Worm (Caenorhabditis elegans) whole organism, L3 larva: ENCODE measurements around the gene best-18.

Experiments
- R02D3.7 ChIP-seq: fragments of 150-350 bp; optimal IDR thresholded peaks from 2 replicates; lab custom pipeline; 2014; ENCODE audit warnings: missing biosample characterization, missing genetic modification characterization
- ZK546.5 ChIP-seq: sonication (generic microtip); optimal IDR thresholded peaks from 2 replicates; lab custom pipeline; 2017; ENCODE audit warnings: missing biosample characterization, missing genetic modification characterization
- aly-2 ChIP-seq: fragments of 150-350 bp; optimal IDR thresholded peaks from 2 replicates; lab custom pipeline; 2014; ENCODE audit warnings: missing biosample characterization, missing genetic modification characterization
- ama-1 ChIP-seq: fragments of 150-350 bp; optimal IDR thresholded peaks from 2 replicates; lab custom pipeline; 2018
- ceh-16 ChIP-seq: sonication (generic microtip); optimal IDR thresholded peaks from 2 replicates; lab custom pipeline; 2017; ENCODE audit warnings: missing biosample characterization, missing genetic modification characterization
- ceh-28 ChIP-seq: fragments of 150-350 bp; optimal IDR thresholded peaks from 2 replicates; lab custom pipeline; 2014; ENCODE audit warnings: missing biosample characterization, missing genetic modification reagents, missing genetic modification characterization
- ceh-82 ChIP-seq: fragments of 150-350 bp; optimal IDR thresholded peaks from 2 replicates; lab custom pipeline; 2014; ENCODE audit warnings: missing biosample characterization, missing genetic modification characterization
- ceh-9 ChIP-seq: sonication (generic microtip); optimal IDR thresholded peaks from 2 replicates; lab custom pipeline; 2018; ENCODE audit warnings: missing biosample characterization, missing genetic modification characterization
- daf-12 ChIP-seq: fragments of 150-350 bp; optimal IDR thresholded peaks from 2 replicates; lab custom pipeline; 2014; ENCODE audit warnings: missing biosample characterization, missing genetic modification reagents, missing genetic modification characterization
- egl-27 ChIP-seq: sonication (generic microtip); optimal IDR thresholded peaks from 4 replicates; lab custom pipeline; 2017; ENCODE audit warnings: missing biosample characterization, missing genetic modification reagents, missing genetic modification characterization
- egl-5 ChIP-seq: fragments of 150-350 bp; optimal IDR thresholded peaks from 2 replicates; lab custom pipeline; 2017; ENCODE audit warnings: missing biosample characterization, missing genetic modification reagents, missing genetic modification characterization, inconsistent platforms
- elt-1 ChIP-seq: fragments of 150-350 bp; optimal IDR thresholded peaks from 2 replicates; lab custom pipeline; 2014; ENCODE audit warnings: missing biosample characterization, missing genetic modification characterization
- elt-2 ChIP-seq: sonication (generic microtip); optimal IDR thresholded peaks from 2 replicates; lab custom pipeline; 2016; ENCODE audit warnings: missing genetic modification reagents, mild to moderate bottlenecking, missing genetic modification characterization, missing compliant biosample characterization
- elt-3 ChIP-seq, 3 experiments: fragments of 150-350 bp in 1 of 3; sonication (generic microtip) in 2 of 3; optimal IDR thresholded peaks; 2 replicates in 2 of 3; 4 replicates in 1 of 3; lab custom pipeline; 2014 to 2017; ENCODE audit warnings: missing biosample characterization in 3 of 3, missing genetic modification characterization in 3 of 3
- eor-1 ChIP-seq, 2 experiments: fragments of 150-350 bp; optimal IDR thresholded peaks; 2 replicates each; lab custom pipeline; 2014 to 2018; ENCODE audit warnings: missing biosample characterization in 2 of 2, missing genetic modification characterization in 2 of 2
- fkh-10 ChIP-seq: sonication (generic microtip); optimal IDR thresholded peaks from 2 replicates; lab custom pipeline; 2017; ENCODE audit warnings: missing biosample characterization, missing genetic modification reagents, missing genetic modification characterization
- fkh-2 ChIP-seq: fragments of 150-350 bp; optimal IDR thresholded peaks from 2 replicates; lab custom pipeline; 2014; ENCODE audit warnings: missing biosample characterization, missing genetic modification reagents, missing genetic modification characterization
- fos-1 ChIP-seq: fragments of 150-350 bp; optimal IDR thresholded peaks from 2 replicates; lab custom pipeline; 2014; ENCODE audit warnings: missing biosample characterization, missing genetic modification characterization
- hmg-11 ChIP-seq: sonication (generic microtip); optimal IDR thresholded peaks from 2 replicates; lab custom pipeline; 2016; ENCODE audit warnings: missing genetic modification characterization, missing compliant biosample characterization
- jun-1 ChIP-seq: fragments of 150-350 bp; optimal IDR thresholded peaks from 2 replicates; lab custom pipeline; 2014; ENCODE audit warnings: missing biosample characterization, missing genetic modification reagents, missing genetic modification characterization
- lin-15B ChIP-seq: fragments of 150-350 bp; optimal IDR thresholded peaks from 2 replicates; lab custom pipeline; 2014; ENCODE audit warnings: missing biosample characterization, missing genetic modification characterization
- lin-39 ChIP-seq: fragments of 150-350 bp; optimal IDR thresholded peaks from 2 replicates; lab custom pipeline; 2018; ENCODE audit warnings: missing biosample characterization, missing genetic modification reagents, missing genetic modification characterization
- lsy-12 ChIP-seq: sonication (generic microtip); optimal IDR thresholded peaks from 2 replicates; lab custom pipeline; 2016; ENCODE audit warnings: mild to moderate bottlenecking, missing genetic modification characterization, missing compliant biosample characterization
- mdl-1 ChIP-seq: fragments of 150-350 bp; optimal IDR thresholded peaks from 2 replicates; lab custom pipeline; 2014; ENCODE audit warnings: missing biosample characterization, missing genetic modification characterization
- mml-1 ChIP-seq: fragments of 150-350 bp; sonication (generic microtip); optimal IDR thresholded peaks from 3 replicates; lab custom pipeline; 2014; ENCODE audit warnings: missing biosample characterization, missing genetic modification characterization
- nfya-1 ChIP-seq: sonication (generic microtip); optimal IDR thresholded peaks from 2 replicates; lab custom pipeline; 2017; ENCODE audit warnings: missing genetic modification characterization, mild to moderate bottlenecking, missing compliant biosample characterization, antibody characterized with exemption, moderate library complexity; ENCODE audit not compliant: insufficient read depth
- nhr-11 ChIP-seq: fragments of 150-350 bp; optimal IDR thresholded peaks from 2 replicates; lab custom pipeline; 2014; ENCODE audit warnings: missing biosample characterization, missing genetic modification characterization
- nhr-12 ChIP-seq: fragments of 150-350 bp; optimal IDR thresholded peaks from 2 replicates; lab custom pipeline; 2014; ENCODE audit warnings: missing biosample characterization, missing genetic modification characterization
- nhr-23 ChIP-seq: fragments of 150-350 bp; optimal IDR thresholded peaks from 2 replicates; lab custom pipeline; 2014; ENCODE audit warnings: missing biosample characterization, missing genetic modification reagents, missing genetic modification characterization
- nhr-237 ChIP-seq: fragments of 150-350 bp; optimal IDR thresholded peaks from 2 replicates; lab custom pipeline; 2014; ENCODE audit warnings: missing biosample characterization, missing genetic modification characterization
- nhr-25 ChIP-seq: sonication (generic microtip); optimal IDR thresholded peaks from 2 replicates; lab custom pipeline; 2017; ENCODE audit warnings: missing biosample characterization, missing genetic modification characterization
- nhr-28 ChIP-seq: fragments of 150-350 bp; optimal IDR thresholded peaks from 2 replicates; lab custom pipeline; 2014; ENCODE audit warnings: missing biosample characterization, missing genetic modification characterization
- nhr-43 ChIP-seq: sonication (generic microtip); optimal IDR thresholded peaks from 2 replicates; lab custom pipeline; 2016; ENCODE audit warnings: mild to moderate bottlenecking, missing genetic modification characterization, missing compliant biosample characterization; ENCODE audit not compliant: poor library complexity, severe bottlenecking
- nhr-67 ChIP-seq: fragments of 150-350 bp; optimal IDR thresholded peaks from 2 replicates; lab custom pipeline; 2014; ENCODE audit warnings: missing biosample characterization, missing genetic modification characterization
- nhr-76 ChIP-seq: fragments of 150-350 bp; sonication (generic microtip); optimal IDR thresholded peaks from 5 replicates; lab custom pipeline; 2014; ENCODE audit warnings: missing biosample characterization, missing genetic modification characterization
- nhr-77 ChIP-seq: fragments of 150-350 bp; optimal IDR thresholded peaks from 2 replicates; lab custom pipeline; 2014; ENCODE audit warnings: missing biosample characterization, missing genetic modification characterization
- pha-4 ChIP-seq: fragments of 150-350 bp; optimal IDR thresholded peaks from 2 replicates; lab custom pipeline; 2014; ENCODE audit warnings: missing biosample characterization, missing genetic modification reagents, missing genetic modification characterization
- pqm-1 ChIP-seq: fragments of 150-350 bp; optimal IDR thresholded peaks from 2 replicates; lab custom pipeline; 2017; ENCODE audit warnings: missing biosample characterization, missing genetic modification characterization, inconsistent platforms
- sea-2 ChIP-seq: fragments of 150-350 bp; sonication (generic microtip); optimal IDR thresholded peaks from 4 replicates; lab custom pipeline; 2014; ENCODE audit warnings: missing biosample characterization, missing genetic modification reagents, missing genetic modification characterization
- skn-1 ChIP-seq: fragments of 150-350 bp; optimal IDR thresholded peaks from 2 replicates; lab custom pipeline; 2014; ENCODE audit warnings: missing biosample characterization, missing genetic modification characterization
- snpc-4 ChIP-seq: fragments of 150-350 bp; optimal IDR thresholded peaks from 2 replicates; lab custom pipeline; 2014; ENCODE audit warnings: missing biosample characterization, missing genetic modification characterization
- tbx-2 ChIP-seq: sonication (generic microtip); optimal IDR thresholded peaks from 2 replicates; lab custom pipeline; 2016; ENCODE audit warnings: mild to moderate bottlenecking, missing genetic modification characterization, missing compliant biosample characterization
- unc-39 ChIP-seq: sonication (generic microtip); optimal IDR thresholded peaks from 4 replicates; lab custom pipeline; 2017; ENCODE audit warnings: missing biosample characterization, missing genetic modification characterization
- unc-62 ChIP-seq: fragments of 150-350 bp; sonication (generic microtip); optimal IDR thresholded peaks from 4 replicates; lab custom pipeline; 2014; ENCODE audit warnings: missing biosample characterization, missing genetic modification reagents, missing genetic modification characterization
- zag-1 ChIP-seq: fragments of 150-350 bp; optimal IDR thresholded peaks from 2 replicates; lab custom pipeline; 2014; ENCODE audit warnings: missing biosample characterization, missing genetic modification characterization
- ztf-11 ChIP-seq: fragments of 150-350 bp; optimal IDR thresholded peaks from 2 replicates; lab custom pipeline; 2014; ENCODE audit warnings: missing biosample characterization, missing genetic modification characterization
- ztf-4 ChIP-seq: fragments of 150-350 bp; optimal IDR thresholded peaks from 2 replicates; lab custom pipeline; 2014; ENCODE audit warnings: missing biosample characterization, missing genetic modification characterization

best-18 gene

DNA sequence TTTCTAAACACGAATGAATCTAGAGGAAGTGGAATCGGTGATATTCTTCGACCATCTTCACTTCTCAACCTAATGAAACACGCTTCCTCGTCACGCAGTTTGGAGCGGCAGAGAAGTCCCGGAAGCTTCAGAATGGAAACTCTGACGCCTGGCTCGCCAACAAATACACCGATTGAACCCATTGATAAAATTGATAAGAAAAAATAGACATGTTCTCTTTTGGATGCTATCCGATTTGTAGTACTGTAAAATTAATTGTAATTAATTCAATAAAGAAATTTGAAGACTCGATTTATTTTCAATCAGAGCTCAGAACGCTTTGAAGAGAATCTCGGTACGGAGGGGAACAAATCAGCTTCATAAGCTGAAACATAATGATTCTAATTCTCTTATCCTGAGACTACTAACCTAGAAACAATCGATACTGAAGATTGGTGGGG is 2.4 kb downstream of the best-18 start:
- TF ChIP-seq pha-4 (tag; lab: Kevin White, UChicago): peak; percentile 35
- TF ChIP-seq tbx-2: peak; percentile 13
- TF ChIP-seq nhr-43: peak; percentile 75
- TF ChIP-seq snpc-4 (tag; lab: Kevin White, UChicago): no peak
- TF ChIP-seq lsy-12 (tag; lab: Kevin White, UChicago): peak; percentile 78
- peak; percentile 97 for TF ChIP-seq ama-1 (lab: Kevin White, UChicago)
- TF ChIP-seq nhr-23 (tag; lab: Kevin White, UChicago): peak; percentile 15
- no peak for TF ChIP-seq nhr-28
- TF ChIP-seq elt-2 (tag; lab: Kevin White, UChicago): peak; percentile 74
- no peak for TF ChIP-seq nhr-237
- TF ChIP-seq jun-1 (tag; lab: Kevin White, UChicago): peak; percentile 79
- peak; percentile 77 for TF ChIP-seq aly-2 (tag; lab: Kevin White, UChicago)
- peak; percentile 46 for TF ChIP-seq ceh-82 (tag; lab: Kevin White, UChicago)
- TF ChIP-seq fos-1 (tag; lab: Kevin White, UChicago): peak; percentile 38

DNA sequence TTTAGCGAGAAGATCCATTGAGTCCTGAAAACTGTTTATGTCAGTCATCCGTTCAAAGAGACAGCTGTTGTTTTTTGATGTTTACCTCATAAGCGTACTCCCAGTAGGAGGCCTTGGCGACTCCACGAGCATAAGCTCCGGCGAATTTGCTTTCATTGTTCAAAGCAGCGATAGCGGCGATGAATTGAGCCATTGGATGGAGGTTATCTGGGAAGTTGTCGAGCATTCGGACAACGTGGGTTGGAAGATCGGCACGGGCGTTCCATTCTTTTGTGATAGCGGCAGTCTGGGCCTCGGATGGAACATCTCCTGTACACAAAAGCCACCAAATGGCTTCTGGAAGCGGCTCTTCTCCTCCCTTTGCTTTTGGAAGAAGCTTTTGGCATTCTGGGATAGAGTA is 3.7 kb downstream of the best-18 start:
- peak; percentile 76 for TF ChIP-seq ama-1 (lab: Kevin White, UChicago)
- TF ChIP-seq nhr-43: peak; percentile 33
- no peak for TF ChIP-seq ceh-82 (tag; lab: Kevin White, UChicago)

DNA sequence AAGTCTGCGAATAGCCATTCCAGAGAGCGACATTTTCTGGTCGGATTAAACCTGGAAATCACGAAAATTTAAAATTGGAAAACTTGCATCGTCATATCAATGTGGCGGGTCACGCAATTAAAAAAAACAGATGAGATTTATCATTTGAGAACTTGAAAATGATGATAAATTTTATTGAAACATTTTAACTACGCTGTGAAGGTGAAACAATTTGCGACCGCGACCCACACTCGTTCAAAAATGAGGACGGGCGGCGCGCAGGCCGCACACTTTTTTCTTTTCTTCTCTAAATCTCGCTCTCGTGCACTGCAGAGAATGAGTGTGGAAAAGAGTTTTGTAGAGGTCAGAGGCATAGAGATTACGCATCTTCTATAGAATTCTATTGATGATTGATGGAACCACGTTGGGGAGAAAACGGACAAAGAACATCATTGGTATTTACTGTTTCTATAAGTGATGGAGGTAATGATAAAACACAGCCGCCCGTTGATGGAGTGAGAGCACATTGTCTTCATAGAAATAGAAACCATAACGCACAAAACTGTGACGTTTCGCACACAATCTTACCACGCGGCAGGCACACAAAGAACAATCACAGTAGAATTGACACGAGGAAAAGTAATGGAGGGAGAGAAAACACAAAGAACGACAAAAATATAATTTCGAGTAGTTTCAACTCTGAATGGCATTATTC is 4.5 kb downstream of the best-18 start, which contains the start of gene cts-1:
Gene cts-1, minus strand, starts transcription at position 51 of the 694 bp plus-strand sequence.
- TF ChIP-seq unc-39 (tag; lab: Kevin White, UChicago) (no peak), skn-1 (tag; lab: Kevin White, UChicago) (no peak), pqm-1 (tag; lab: Kevin White, UChicago) (peak; percentile 83), pha-4 (tag; lab: Kevin White, UChicago) (peak; percentile 90), nhr-43 (peak; percentile 36), nhr-77 (tag; lab: Kevin White, UChicago) (no peak), nhr-11 (peak; percentile 11), nhr-23 (tag; lab: Kevin White, UChicago) (peak; percentile 86), ztf-4 (no peak), ceh-28 (tag; lab: Kevin White, UChicago) (peak; percentile 71), ceh-16 (no peak), mml-1 (tag; lab: Kevin White, UChicago) (no peak), lsy-12 (tag; lab: Kevin White, UChicago) (peak; percentile 79), tbx-2 (peak; percentile 43), eor-1 (tag; optimal IDR thresholded peaks at IDR 0.05; lab: Kevin White, UChicago) (no peak), elt-1 (peak; percentile 67), elt-2 (tag; lab: Kevin White, UChicago) (peak; percentile 93), unc-62 (GFP tag; lab: Kevin White, UChicago) (peak; percentile 36), fos-1 (tag; lab: Kevin White, UChicago) (peak; percentile 73), fkh-10 (no peak), ceh-9 (tag; lab: Kevin White, UChicago) (no peak), nhr-237 (no peak), ama-1 (lab: Kevin White, UChicago) (peak; percentile 44), elt-3 (tag; optimal IDR thresholded peaks at IDR 0.05; lab: Kevin White, UChicago) (peak in 1 of 3 experiments; percentile 70), egl-5 (tag; lab: Kevin White, UChicago) (no peak), nhr-12 (tag; lab: Kevin White, UChicago) (no peak), sea-2 (no peak), fkh-2 (tag; lab: Kevin White, UChicago) (no peak), lin-39 (tag; lab: Kevin White, UChicago) (peak; percentile 87), egl-27 (tag; lab: Kevin White, UChicago) (peak; percentile 77), nhr-67 (tag; lab: Kevin White, UChicago) (no peak), lin-15B (tag; lab: Kevin White, UChicago) (peak; percentile 92), hmg-11 (tag; lab: Kevin White, UChicago) (peak; percentile 29), jun-1 (tag; lab: Kevin White, UChicago) (peak; percentile 86), aly-2 (tag; lab: Kevin White, UChicago) (no peak), nhr-25 (tag; lab: Kevin White, UChicago) (peak; percentile 91), R02D3.7 (tag; lab: Kevin White, UChicago) (peak; percentile 50), nhr-76 (tag; lab: Kevin White, UChicago) (peak; percentile 33), nhr-28 (no peak), ceh-82 (tag; lab: Kevin White, UChicago) (no peak), zag-1 (tag; lab: Kevin White, UChicago) (no peak), ZK546.5 (tag; lab: Kevin White, UChicago) (no peak), mdl-1 (tag; lab: Kevin White, UChicago) (peak; percentile 53), nfya-1 (peak; percentile 86), daf-12 (tag; lab: Kevin White, UChicago) (no peak), ztf-11 (tag; lab: Kevin White, UChicago) (no peak)
